Worm (Caenorhabditis elegans): ENCODE measurements around the gene K08D12.3.

DNA sequence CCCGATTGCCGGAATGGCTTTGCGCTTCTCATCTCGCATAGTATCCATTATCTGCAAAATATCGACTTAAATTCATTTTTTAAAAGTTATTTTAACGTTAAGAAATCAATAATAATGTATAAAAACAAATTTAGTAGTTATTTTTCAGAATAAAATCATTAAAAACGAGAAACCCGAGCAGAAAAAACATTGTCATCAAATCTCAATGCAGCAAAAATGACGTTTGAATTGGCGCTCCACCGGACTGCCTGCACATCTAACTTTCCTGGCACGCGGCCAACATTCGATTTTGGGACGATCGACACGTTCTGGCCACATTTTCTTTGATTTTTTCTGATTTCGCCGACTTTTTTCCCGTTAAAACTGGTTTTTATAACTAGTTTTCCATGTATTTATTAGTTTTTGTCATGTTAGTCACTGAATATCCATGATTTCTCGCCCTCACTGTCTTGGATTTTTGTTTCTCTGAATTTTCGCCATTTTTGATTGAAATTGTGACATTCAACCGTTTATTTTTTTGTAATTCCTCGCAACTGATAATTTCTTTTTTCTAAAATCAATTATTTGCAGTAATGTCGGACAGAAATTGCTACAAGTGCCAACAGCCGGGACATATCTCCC lies at the start of gene K08D12.3, which contains the start of gene pbs-1:
- TF ChIP-seq elt-1 (tag; optimal IDR thresholded peaks at IDR 0.05) (no peak), nfya-1 (tag; optimal IDR thresholded peaks at IDR 0.05; ENCODE audit: insufficient read depth) (peak; percentile 91), egl-27 (tag; optimal IDR thresholded peaks at IDR 0.05) (no peak), ceh-82 (tag; optimal IDR thresholded peaks at IDR 0.05) (peak; percentile 32), aly-2 (tag; optimal IDR thresholded peaks at IDR 0.05) (no peak), zag-1 (tag; optimal IDR thresholded peaks at IDR 0.05) (no peak), pha-4 (tag; optimal IDR thresholded peaks at IDR 0.05) (peak; percentile 87), R02D3.7 (tag; optimal IDR thresholded peaks at IDR 0.05) (peak; percentile 44), nhr-25 (tag; optimal IDR thresholded peaks at IDR 0.05) (peak; percentile 87), ama-1 (optimal IDR thresholded peaks at IDR 0.05) (peak; percentile 71), elt-2 (tag; optimal IDR thresholded peaks at IDR 0.05) (peak; percentile 61), jun-1 (tag; optimal IDR thresholded peaks at IDR 0.05) (peak; percentile 60), pqm-1 (tag; optimal IDR thresholded peaks at IDR 0.05) (no peak), skn-1 (tag; optimal IDR thresholded peaks at IDR 0.05) (peak; percentile 93)
